Worm (Caenorhabditis elegans) whole organism, early embryonic: ENCODE results near the gene F45F2.11.

Experiments
- B0310.2 ChIP-seq: sonication (generic microtip); optimal IDR thresholded peaks from 2 replicates; lab custom pipeline; 2016; ENCODE audit warnings: mild to moderate bottlenecking, missing genetic modification characterization, missing compliant biosample characterization
- F13C5.2 ChIP-seq: sonication (generic microtip); optimal IDR thresholded peaks from 2 replicates; lab custom pipeline; 2017; ENCODE audit warnings: mild to moderate bottlenecking, missing genetic modification characterization, inconsistent platforms, missing compliant biosample characterization
- aly-1 ChIP-seq: sonication (generic microtip); optimal IDR thresholded peaks from 2 replicates; lab custom pipeline; 2016; ENCODE audit warnings: missing genetic modification characterization, missing compliant biosample characterization
- ama-1 ChIP-seq: fragments of 150-350 bp; optimal IDR thresholded peaks from 2 replicates; lab custom pipeline; 2014
- ceh-13 ChIP-seq: fragments of 200-800 bp; sonication (Bioruptor generic); optimal IDR thresholded peaks from 2 replicates; lab custom pipeline; 2018; ENCODE audit warnings: mild to moderate bottlenecking, missing genetic modification characterization, missing compliant biosample characterization
- ceh-36 ChIP-seq: sonication (generic microtip); optimal IDR thresholded peaks from 2 replicates; lab custom pipeline; 2016; ENCODE audit warnings: missing genetic modification characterization, inconsistent platforms, missing compliant biosample characterization
- ets-7 ChIP-seq: sonication (generic microtip); optimal IDR thresholded peaks from 2 replicates; lab custom pipeline; 2016; ENCODE audit warnings: missing genotype, missing genetic modification characterization, missing compliant biosample characterization
- flt-1 ChIP-seq: fragments of 200-800 bp; sonication (Bioruptor generic); IDR thresholded peaks from 2 replicates; pipeline ENCODE4 v1.3.6; 2022; ENCODE audit warnings: missing genetic modification characterization, missing compliant biosample characterization
- hmbx-1 ChIP-seq: sonication (generic microtip); optimal IDR thresholded peaks from 2 replicates; lab custom pipeline; 2016; ENCODE audit warnings: mild to moderate bottlenecking, missing genetic modification characterization, missing compliant biosample characterization
- hmg-4 ChIP-seq: fragments of 200-800 bp; sonication (Bioruptor generic); optimal IDR thresholded peaks from 2 replicates; lab custom pipeline; 2018; ENCODE audit warnings: mild to moderate bottlenecking, missing genetic modification characterization, missing compliant biosample characterization
- hnd-1 ChIP-seq: sonication (generic microtip); optimal IDR thresholded peaks from 2 replicates; lab custom pipeline; 2016; ENCODE audit warnings: missing genetic modification characterization, missing compliant biosample characterization
- pes-1 ChIP-seq: fragments of 200-800 bp; sonication (Bioruptor generic); IDR thresholded peaks from 2 replicates; pipeline ENCODE4 v1.3.6; 2022; ENCODE audit warnings: missing genetic modification reagents, missing genetic modification characterization, missing compliant biosample characterization
- scrt-1 ChIP-seq: fragments of 200-800 bp; sonication (Bioruptor generic); IDR thresholded peaks from 2 replicates; pipeline ENCODE4 v1.3.6; 2022; ENCODE audit warnings: missing genetic modification characterization, missing compliant biosample characterization
- sea-1 ChIP-seq: fragments of 200-800 bp; sonication (Bioruptor generic); conservative IDR thresholded peaks from 2 replicates; pipeline ENCODE4 v1.3.6; 2022; ENCODE audit warnings: missing genetic modification characterization, missing compliant biosample characterization
- tbx-11 ChIP-seq: fragments of 200-800 bp; sonication (Bioruptor generic); IDR thresholded peaks from 2 replicates; pipeline ENCODE4 v1.3.6; 2022; ENCODE audit warnings: missing genetic modification characterization, missing compliant biosample characterization
- tbx-37 ChIP-seq: fragments of 200-800 bp; sonication (Bioruptor generic); conservative IDR thresholded peaks from 2 replicates; pipeline ENCODE4 v1.3.6; 2022; ENCODE audit warnings: missing genetic modification reagents, missing genetic modification characterization, missing compliant biosample characterization
- tra-4 ChIP-seq: sonication (generic microtip); optimal IDR thresholded peaks from 2 replicates; lab custom pipeline; 2017; ENCODE audit warnings: missing genetic modification characterization, missing compliant biosample characterization

F45F2.11 gene

DNA sequence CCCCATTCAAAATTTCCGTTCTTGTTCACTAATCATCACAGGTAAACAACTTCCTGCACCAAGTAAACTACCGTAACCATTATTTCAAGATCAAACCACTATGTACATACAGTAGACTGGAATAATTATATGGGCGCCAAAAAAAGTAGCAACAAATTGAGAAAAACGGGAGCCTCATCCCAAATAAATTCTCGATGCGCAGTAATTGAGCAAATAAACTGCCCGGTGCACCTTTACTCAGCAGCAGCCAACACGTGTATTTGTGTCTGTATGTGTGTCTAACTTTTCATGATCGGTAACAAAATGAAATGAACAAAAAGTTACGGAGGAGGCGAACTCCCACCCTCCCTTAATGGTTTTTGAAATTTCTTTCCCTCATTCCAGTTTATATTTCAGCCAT is 8.5 kb upstream of the F45F2.11 start, which contains the start of gene otpl-5:
Gene otpl-5, plus strand, starts transcription at position 301 of the 400 bp plus-strand sequence.
- TF ChIP-seq tra-4 (tag; lab: Kevin White, UChicago): no peak
- TF ChIP-seq hmbx-1 (tag; lab: Kevin White, UChicago): no peak
- TF ChIP-seq tbx-37 (GFP tag; lab: Robert Waterston, UW): no peak
- TF ChIP-seq pes-1: no peak
- TF ChIP-seq sea-1 (GFP tag; lab: Robert Waterston, UW): no peak
- TF ChIP-seq B0310.2 (tag; lab: Kevin White, UChicago): no peak
- no peak for TF ChIP-seq flt-1 (GFP tag; lab: Robert Waterston, UW)
- TF ChIP-seq aly-1: no peak
- no peak for TF ChIP-seq ceh-13 (GFP tag; lab: Kevin White, UChicago)
- TF ChIP-seq hnd-1: no peak
- no peak for TF ChIP-seq F13C5.2
- TF ChIP-seq ceh-36: no peak

DNA sequence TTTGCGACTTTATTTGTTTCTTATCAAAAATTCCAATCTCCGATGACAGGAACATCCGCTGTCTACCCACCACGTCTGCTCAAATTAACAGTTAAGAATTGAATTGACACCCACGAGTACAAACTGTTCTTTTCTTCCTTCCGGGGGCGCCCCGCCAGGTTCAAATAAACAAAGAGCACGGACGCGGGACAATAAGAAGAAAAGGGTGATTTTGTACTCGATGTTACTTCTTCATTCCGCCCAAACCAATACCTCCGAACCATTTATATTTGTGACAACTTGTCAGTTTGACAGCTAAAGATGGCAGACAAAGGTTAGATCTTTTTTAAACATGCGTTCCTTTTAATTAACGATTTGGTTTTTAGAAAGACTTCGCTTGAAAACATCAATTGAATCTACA is 5.1 kb upstream of the F45F2.11 start, which contains the start of gene otpl-6:
Gene otpl-6, plus strand, starts transcription at position 301 of the 400 bp plus-strand sequence.
- TF ChIP-seq hnd-1: no peak
- no peak for TF ChIP-seq B0310.2 (tag; lab: Kevin White, UChicago)
- no peak for TF ChIP-seq hmg-4 (GFP tag; lab: Kevin White, UChicago)
- TF ChIP-seq ets-7 (tag; lab: Kevin White, UChicago): no peak
- TF ChIP-seq F13C5.2: no peak
- no peak for TF ChIP-seq pes-1
- TF ChIP-seq sea-1 (GFP tag; lab: Robert Waterston, UW): no peak
- no peak for TF ChIP-seq scrt-1 (GFP tag; lab: Robert Waterston, UW)
- TF ChIP-seq flt-1 (GFP tag; lab: Robert Waterston, UW): no peak

DNA sequence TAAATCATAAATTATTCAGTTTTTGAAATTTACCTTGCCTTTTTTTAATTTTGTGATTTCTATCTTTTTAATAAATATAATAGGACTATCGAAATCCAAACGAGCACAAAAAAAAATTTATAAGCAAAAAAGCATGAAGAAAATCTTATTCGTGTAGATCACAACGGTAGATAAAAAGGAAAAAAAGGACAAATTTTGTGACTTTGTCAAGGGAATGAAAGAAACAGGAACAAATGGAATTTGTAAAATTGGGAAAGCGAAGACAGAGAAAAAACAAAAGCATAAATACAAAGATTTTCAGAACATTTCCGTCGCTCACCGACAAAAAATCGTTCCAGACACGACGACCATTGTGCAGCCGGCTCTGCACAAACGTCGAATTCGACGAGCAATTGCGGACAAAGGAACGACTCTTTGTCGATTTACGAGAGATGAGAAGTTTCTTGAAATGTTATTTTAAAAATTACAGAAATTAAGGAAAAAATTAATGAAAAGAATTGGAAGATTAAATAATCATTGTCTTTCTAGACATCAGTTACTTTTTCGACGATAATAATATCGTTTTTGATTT is 1.8 kb downstream of the F45F2.11 start, which contains the start of gene F45F2.10:
Gene F45F2.10, minus strand, starts transcription at position 51 of the 571 bp plus-strand sequence.
- TF ChIP-seq ceh-13 (GFP tag; lab: Kevin White, UChicago): no peak
- no peak for TF ChIP-seq B0310.2 (tag; lab: Kevin White, UChicago)
- TF ChIP-seq hmg-4 (GFP tag; lab: Kevin White, UChicago): no peak
- TF ChIP-seq ama-1 (lab: Kevin White, UChicago): no peak
- TF ChIP-seq ets-7 (tag; lab: Kevin White, UChicago): no peak
- no peak for TF ChIP-seq ceh-36
- TF ChIP-seq tbx-11 (GFP tag; lab: Robert Waterston, UW): no peak
- TF ChIP-seq tbx-37 (GFP tag; lab: Robert Waterston, UW): no peak
- TF ChIP-seq F13C5.2: no peak
- TF ChIP-seq sea-1 (GFP tag; lab: Robert Waterston, UW): no peak
- no peak for TF ChIP-seq pes-1
- TF ChIP-seq hmbx-1 (tag; lab: Kevin White, UChicago): no peak

DNA sequence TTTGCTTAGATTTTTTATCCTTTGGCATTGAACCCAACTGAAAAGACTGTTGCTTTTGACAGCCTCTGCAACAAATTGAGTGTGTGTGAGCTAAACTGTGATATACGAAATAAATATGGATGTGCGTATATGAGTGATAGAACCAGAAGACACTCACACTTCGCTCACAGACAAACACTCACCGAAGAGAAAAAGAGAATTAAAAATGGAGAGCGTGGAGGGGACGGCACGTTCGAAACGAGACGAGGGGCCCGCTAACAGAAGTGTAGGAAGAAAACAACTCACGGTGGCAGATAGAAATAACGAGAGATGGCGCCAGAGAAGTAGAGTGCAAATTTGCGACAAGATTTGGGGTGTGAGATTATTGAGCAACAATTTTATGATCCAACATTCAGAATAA is 2.4 kb downstream of the F45F2.11 start:
- TF ChIP-seq ets-7 (tag; lab: Kevin White, UChicago) (no peak), sea-1 (GFP tag; lab: Robert Waterston, UW) (no peak), aly-1 (no peak), scrt-1 (GFP tag; lab: Robert Waterston, UW) (no peak), ama-1 (lab: Kevin White, UChicago) (no peak), hnd-1 (no peak), hmbx-1 (tag; lab: Kevin White, UChicago) (no peak), tbx-37 (GFP tag; lab: Robert Waterston, UW) (no peak), ceh-36 (no peak), tbx-11 (GFP tag; lab: Robert Waterston, UW) (no peak), hmg-4 (GFP tag; lab: Kevin White, UChicago) (no peak), B0310.2 (tag; lab: Kevin White, UChicago) (no peak), F13C5.2 (no peak)

DNA sequence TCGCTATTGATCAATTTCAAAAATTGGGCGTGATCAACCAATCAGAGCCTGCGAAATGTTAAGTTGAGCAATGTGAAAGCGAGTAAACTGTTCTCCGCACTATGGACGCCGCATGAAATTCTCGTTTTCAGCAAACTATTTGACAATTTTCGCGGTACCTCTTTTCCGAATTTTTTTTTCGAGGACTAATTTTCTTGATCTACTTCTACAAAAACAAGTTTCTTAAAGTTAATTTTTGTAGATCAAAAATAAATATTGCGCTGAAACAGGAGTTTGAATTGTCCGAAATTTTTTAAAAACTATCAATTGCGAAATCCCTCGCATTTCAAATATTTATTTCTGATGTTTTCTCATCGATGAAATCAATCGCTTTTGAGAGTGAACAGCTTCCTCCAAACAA is 3.0 kb downstream of the F45F2.11 start:
- no peak for TF ChIP-seq hnd-1
- TF ChIP-seq hmg-4 (GFP tag; lab: Kevin White, UChicago): no peak
- TF ChIP-seq tbx-11 (GFP tag; lab: Robert Waterston, UW): no peak
- no peak for TF ChIP-seq F13C5.2
- TF ChIP-seq hmbx-1 (tag; lab: Kevin White, UChicago): no peak
- TF ChIP-seq B0310.2 (tag; lab: Kevin White, UChicago): no peak
- no peak for TF ChIP-seq aly-1
- no peak for TF ChIP-seq tbx-37 (GFP tag; lab: Robert Waterston, UW)
- TF ChIP-seq tra-4 (tag; lab: Kevin White, UChicago): no peak

DNA sequence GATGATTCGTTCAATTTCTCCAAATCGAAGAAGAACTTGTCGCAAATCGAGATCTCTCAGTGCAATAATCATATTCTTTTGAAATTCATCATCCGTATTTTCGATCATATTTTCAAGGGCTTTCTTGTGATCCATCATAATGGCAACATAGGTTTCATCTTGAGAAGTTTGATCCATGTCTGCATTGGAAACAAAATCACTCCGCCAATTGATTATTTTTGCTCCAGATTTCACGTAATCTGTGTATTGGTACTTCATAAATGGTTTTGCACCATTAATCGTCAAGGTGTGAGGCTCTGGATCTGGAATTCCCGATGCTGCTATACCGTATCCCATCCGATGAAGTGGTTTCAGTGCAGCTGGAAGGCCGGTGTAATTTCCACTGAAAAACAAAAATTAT is 4.3 kb downstream of the F45F2.11 start:
- TF ChIP-seq hnd-1 (no peak), tra-4 (tag; lab: Kevin White, UChicago) (no peak), flt-1 (GFP tag; lab: Robert Waterston, UW) (no peak), ama-1 (lab: Kevin White, UChicago) (no peak), B0310.2 (tag; lab: Kevin White, UChicago) (no peak), ceh-13 (GFP tag; lab: Kevin White, UChicago) (no peak), tbx-11 (GFP tag; lab: Robert Waterston, UW) (no peak), F13C5.2 (no peak), aly-1 (no peak), hmbx-1 (tag; lab: Kevin White, UChicago) (no peak), ceh-36 (no peak), hmg-4 (GFP tag; lab: Kevin White, UChicago) (no peak), ets-7 (tag; lab: Kevin White, UChicago) (no peak), sea-1 (GFP tag; lab: Robert Waterston, UW) (no peak), scrt-1 (GFP tag; lab: Robert Waterston, UW) (no peak), tbx-37 (GFP tag; lab: Robert Waterston, UW) (no peak), pes-1 (no peak)

DNA sequence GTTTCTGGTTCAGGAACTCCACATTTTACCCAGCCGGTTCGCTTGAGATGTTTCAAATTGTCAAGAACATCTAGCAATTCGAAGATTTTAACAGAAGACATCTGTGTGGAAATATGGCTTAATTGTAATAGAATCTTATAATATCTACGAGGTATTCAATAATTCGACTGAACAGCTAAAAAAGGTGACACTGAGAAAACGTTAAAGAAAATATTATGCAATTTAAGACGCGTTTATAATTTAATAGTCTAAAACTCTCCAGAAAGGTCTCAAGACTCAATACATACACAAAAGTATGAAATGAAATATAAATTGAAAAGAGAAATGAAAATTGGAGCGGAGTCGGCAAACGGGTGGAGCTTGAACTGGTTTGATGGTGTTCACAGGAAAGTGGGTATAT is 7.3 kb downstream of the F45F2.11 start, which contains the start of gene F45F2.9:
Gene F45F2.9, minus strand, starts transcription at position 101 of the 400 bp plus-strand sequence.
- TF ChIP-seq tra-4 (tag; lab: Kevin White, UChicago): no peak
- TF ChIP-seq hmbx-1 (tag; lab: Kevin White, UChicago): no peak
- no peak for TF ChIP-seq ceh-36
- TF ChIP-seq ama-1 (lab: Kevin White, UChicago): no peak
- TF ChIP-seq tbx-37 (GFP tag; lab: Robert Waterston, UW): no peak
- TF ChIP-seq F13C5.2: no peak
- TF ChIP-seq ceh-13 (GFP tag; lab: Kevin White, UChicago): no peak
- TF ChIP-seq hmg-4 (GFP tag; lab: Kevin White, UChicago): no peak
- TF ChIP-seq flt-1 (GFP tag; lab: Robert Waterston, UW): no peak
- no peak for TF ChIP-seq hnd-1
- no peak for TF ChIP-seq sea-1 (GFP tag; lab: Robert Waterston, UW)
- TF ChIP-seq B0310.2 (tag; lab: Kevin White, UChicago): no peak
- no peak for TF ChIP-seq tbx-11 (GFP tag; lab: Robert Waterston, UW)
- TF ChIP-seq scrt-1 (GFP tag; lab: Robert Waterston, UW): no peak
- TF ChIP-seq aly-1: no peak
- no peak for TF ChIP-seq pes-1
- no peak for TF ChIP-seq ets-7 (tag; lab: Kevin White, UChicago)
